Worm (Caenorhabditis elegans): ENCODE results near the gene Y38C1AA.19.

ce11 chrIV:179700-180099 lies 19.7 kb downstream of the Y38C1AA.19 start:
- TF ChIP-seq crh-2 (tag; optimal IDR thresholded peaks at IDR 0.05): no peak
- TF ChIP-seq ZK546.5 (tag; optimal IDR thresholded peaks at IDR 0.05): no peak
- TF ChIP-seq lin-11 (tag; optimal IDR thresholded peaks at IDR 0.05): no peak
- TF ChIP-seq nhr-6 (tag; optimal IDR thresholded peaks at IDR 0.05): no peak
- no peak for TF ChIP-seq nhr-11 (tag; optimal IDR thresholded peaks at IDR 0.05)
- TF ChIP-seq snpc-4 (tag; optimal IDR thresholded peaks at IDR 0.05): no peak
- no peak for TF ChIP-seq mdl-1 (tag; optimal IDR thresholded peaks at IDR 0.05)

Measured in whole organism, L2 larva.